Fruit fly (Drosophila melanogaster): ENCODE results near the gene CG15880.

DNA sequence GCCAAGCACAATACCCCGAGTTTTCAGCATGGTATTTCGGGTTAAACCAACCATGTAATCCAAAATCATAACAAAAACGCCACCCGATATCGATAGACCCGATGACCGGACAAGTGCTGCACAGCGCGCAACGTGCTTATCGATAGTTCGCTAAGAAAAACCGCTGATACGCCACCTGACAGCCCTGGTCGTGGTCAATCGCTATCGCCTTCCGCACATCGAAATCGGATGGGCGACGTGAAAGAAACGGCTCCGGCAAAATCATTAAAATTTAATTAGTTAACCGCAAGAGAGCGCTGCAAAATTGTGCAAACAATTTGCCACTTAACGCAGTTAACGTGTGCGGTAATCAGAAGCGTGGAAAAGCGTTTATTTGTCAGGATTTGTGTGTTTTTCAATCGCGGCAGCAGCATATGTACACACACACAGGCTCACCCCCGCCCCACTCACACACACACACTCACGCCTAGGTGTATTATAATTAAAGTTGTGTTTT, 8.1 kb upstream of the CG15880 start, which contains the start of the genes CG3862 and dock:
- TF ChIP-seq Hnf4 (GFP tag; optimal IDR thresholded peaks at IDR 0.05) (peak; percentile 59), dsf (GFP tag; optimal IDR thresholded peaks at IDR 0.05; ENCODE audit: borderline replicate concordance) (no peak), h (GFP tag; optimal IDR thresholded peaks at IDR 0.05) (peak; percentile 50), sage (GFP tag; optimal IDR thresholded peaks at IDR 0.05) (no peak), Hr78 (GFP tag; optimal IDR thresholded peaks at IDR 0.05) (no peak), Abd-B (GFP tag; optimal IDR thresholded peaks at IDR 0.05) (no peak), fru (GFP tag; optimal IDR thresholded peaks at IDR 0.05) (peak; percentile 66)

Measured in whole organism, wandering third instar larva.